Worm (Caenorhabditis elegans): ENCODE results near the gene ncs-4.

DNA sequence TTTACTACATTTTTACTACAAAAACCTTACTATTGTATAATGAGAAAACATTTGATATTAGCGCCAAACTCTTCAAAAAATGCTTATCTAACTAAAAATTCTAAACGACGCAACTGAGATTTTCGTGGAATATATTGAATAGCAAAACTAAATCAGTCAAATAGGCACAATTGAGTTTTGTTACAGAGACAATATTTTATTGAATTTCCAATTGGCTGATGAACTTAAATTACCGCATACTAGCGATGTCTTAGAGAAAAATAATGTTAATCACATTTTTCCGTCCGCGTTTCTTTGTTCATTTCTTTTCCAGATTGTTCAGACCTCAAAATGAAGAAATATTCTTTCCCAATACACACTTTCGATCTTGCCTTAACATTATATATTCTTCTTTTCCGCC, 13.8 kb upstream of the ncs-4 start:
- no peak for TF ChIP-seq aly-1 (tag; optimal IDR thresholded peaks at IDR 0.05)
- no peak for TF ChIP-seq flt-1 (GFP tag; IDR thresholded peaks at IDR 0.05)
- TF ChIP-seq ceh-36 (tag; optimal IDR thresholded peaks at IDR 0.05): no peak
- no peak for TF ChIP-seq tbx-11 (GFP tag; IDR thresholded peaks at IDR 0.05)
- TF ChIP-seq ceh-13 (GFP tag; optimal IDR thresholded peaks at IDR 0.05): no peak
- TF ChIP-seq ets-7 (tag; optimal IDR thresholded peaks at IDR 0.05): no peak

Data from whole organism, early embryonic.